Worm (Caenorhabditis elegans): ENCODE results near the gene C18E9.2.

C18E9.2 gene

ce11 chrII:8973516-8974043 is 8.8 kb downstream of the C18E9.2 start, which contains the start of gene tomm-40:
tomm-40 (minus strand) TSS chrII:8973566.
- TF ChIP-seq him-1 (tag; optimal IDR thresholded peaks at IDR 0.05) (no peak), attf-3 (GFP tag; conservative IDR thresholded peaks at IDR 0.05) (peak; percentile 93), cebp-1 (GFP tag; IDR thresholded peaks at IDR 0.05) (no peak), cebp-1 (tag; optimal IDR thresholded peaks at IDR 0.05) (no peak), ccch-3 (GFP tag; optimal IDR thresholded peaks at IDR 0.05) (no peak), egrh-3 (GFP tag; IDR thresholded peaks at IDR 0.05) (no peak), lag-1 (GFP tag; IDR thresholded peaks at IDR 0.05) (no peak), Y53G8AR.9 (GFP tag; conservative IDR thresholded peaks at IDR 0.05) (no peak), ceh-58 (GFP tag; IDR thresholded peaks at IDR 0.05) (no peak)

ce11 chrII:8982683-8983082 is 17.9 kb downstream of the C18E9.2 start, which contains the start of gene C18E9.7:
C18E9.7 (minus strand) TSS chrII:8982783.
- TF ChIP-seq ztf-18 (tag; optimal IDR thresholded peaks at IDR 0.05) (no peak), lsl-1 (GFP tag; optimal IDR thresholded peaks at IDR 0.05) (no peak), ekl-4 (GFP tag; IDR thresholded peaks at IDR 0.05) (no peak), zfh-2 (GFP tag; conservative IDR thresholded peaks at IDR 0.05) (no peak), madf-6 (GFP tag; IDR thresholded peaks at IDR 0.05) (no peak), bed-2 (GFP tag; IDR thresholded peaks at IDR 0.05) (no peak), ama-1 (optimal IDR thresholded peaks at IDR 0.05) (no peak), ama-1 (GFP tag; optimal IDR thresholded peaks at IDR 0.05) (no peak), mel-28 (tag; optimal IDR thresholded peaks at IDR 0.05; ENCODE audit: borderline replicate concordance) (no peak), ceh-40 (GFP tag; IDR thresholded peaks at IDR 0.05) (no peak), ztf-28 (GFP tag; IDR thresholded peaks at IDR 0.05) (no peak), ceh-91 (GFP tag; IDR thresholded peaks at IDR 0.05) (no peak), ccch-3 (GFP tag; optimal IDR thresholded peaks at IDR 0.05) (no peak), him-1 (tag; optimal IDR thresholded peaks at IDR 0.05) (no peak), sea-2 (GFP tag; IDR thresholded peaks at IDR 0.05) (no peak), aptf-3 (GFP tag; IDR thresholded peaks at IDR 0.05) (no peak), B0336.3 (GFP tag; IDR thresholded peaks at IDR 0.05) (no peak), ets-4 (GFP tag; optimal IDR thresholded peaks at IDR 0.05) (no peak), ceh-27 (GFP tag; optimal IDR thresholded peaks at IDR 0.05) (no peak), F55B11.4 (tag; optimal IDR thresholded peaks at IDR 0.05; ENCODE audit: borderline replicate concordance, insufficient read depth) (no peak)

- TF ChIP-seq let-607 (tag; optimal IDR thresholded peaks at IDR 0.05) (no peak), Y53G8AR.9 (GFP tag; conservative IDR thresholded peaks at IDR 0.05) (0 out of 2 replicates have a peak, but pooled peaks have one; percentile 21), bed-2 (GFP tag; IDR thresholded peaks at IDR 0.05) (no peak), akir-1 (GFP tag; optimal IDR thresholded peaks at IDR 0.05) (no peak), Y67H2A.10 (GFP tag; conservative IDR thresholded peaks at IDR 0.05) (no peak), mxl-1 (tag; optimal IDR thresholded peaks at IDR 0.05) (no peak), ztf-22 (GFP tag; optimal IDR thresholded peaks at IDR 0.05) (no peak)
Measured at ce11 chrII:8987962-8988361, 23.2 kb downstream of the C18E9.2 start, which contains the start of gene C18E9.8. C18E9.8 (minus strand) TSS chrII:8988062.

ce11 chrII:8989444-8989843 is 24.6 kb downstream of the C18E9.2 start, which contains the start of gene C18E9.9:
C18E9.9 (minus strand) TSS chrII:8989544.
- TF ChIP-seq nfya-2 (GFP tag; IDR thresholded peaks at IDR 0.05) (no peak), lsl-1 (GFP tag; optimal IDR thresholded peaks at IDR 0.05) (no peak), ekl-4 (GFP tag; IDR thresholded peaks at IDR 0.05) (no peak), xnd-1 (tag; optimal IDR thresholded peaks at IDR 0.05) (no peak), lsy-27 (tag; optimal IDR thresholded peaks at IDR 0.05; ENCODE audit: borderline replicate concordance, insufficient read depth) (no peak), mes-4 (tag; optimal IDR thresholded peaks at IDR 0.05) (no peak), ztf-6 (GFP tag; IDR thresholded peaks at IDR 0.05) (no peak), athp-1 (tag; optimal IDR thresholded peaks at IDR 0.05) (no peak), tbx-9 (tag; optimal IDR thresholded peaks at IDR 0.05; ENCODE audit: borderline replicate concordance) (no peak)
